Fruit fly (Drosophila melanogaster): ENCODE measurements around the gene KrT95D.

The KrT95D gene

dm6 chr3R:24037538-24038265, 6.1 kb upstream of the KrT95D start, which contains the start of gene spas (continued):
- TF ChIP-seq cyc (GFP tag; optimal IDR thresholded peaks at IDR 0.05), result peak; percentile 68
- peak; percentile 85 for TF ChIP-seq Eip78C (GFP tag)
- no peak for TF ChIP-seq CG11762 (GFP tag; optimal IDR thresholded peaks at IDR 0.05; ENCODE audit: insufficient read depth)
- peak; percentile 92 for TF ChIP-seq svp (GFP tag)
- peak; percentile 70 for TF ChIP-seq CG6163 (GFP tag; IDR thresholded peaks at IDR 0.05)
- peak; percentile 50 for TF ChIP-seq CG6792 (GFP tag; optimal IDR thresholded peaks at IDR 0.05)
- TF ChIP-seq CG11294 (GFP tag; IDR thresholded peaks at IDR 0.05), result peak; percentile 22; the same call in 1 of the 2 replicates
- no peak for TF ChIP-seq CG16779 (tag; optimal IDR thresholded peaks at IDR 0.05)
- TF ChIP-seq esn (GFP tag; optimal IDR thresholded peaks at IDR 0.05), result peak; percentile 75
- TF ChIP-seq Sox15 (GFP tag; optimal IDR thresholded peaks at IDR 0.05), result peak; percentile 64

dm6 chr3R:24031019-24031824, 405 bp downstream of the KrT95D start:
- peak; percentile 53 for TF ChIP-seq Eip75B (GFP tag; optimal IDR thresholded peaks at IDR 0.05)
- peak; percentile 16 for TF ChIP-seq CG31627 (GFP tag; optimal IDR thresholded peaks at IDR 0.05)
- no peak for TF ChIP-seq fkh (GFP tag; optimal IDR thresholded peaks at IDR 0.05)
- TF ChIP-seq Ets96B (tag; optimal IDR thresholded peaks at IDR 0.05), result peak; percentile 22
- TF ChIP-seq svp (GFP tag), result peak; percentile 94
- TF ChIP-seq esn (GFP tag; optimal IDR thresholded peaks at IDR 0.05), result peak; percentile 29
- TF ChIP-seq Sox102F (GFP tag; optimal IDR thresholded peaks at IDR 0.05), result peak; percentile 6
- peak; percentile 13 for TF ChIP-seq Hr39 (GFP tag; optimal IDR thresholded peaks at IDR 0.05)
- TF ChIP-seq Eip78C (GFP tag), result peak; percentile 86
- no peak for TF ChIP-seq dac (GFP tag; optimal IDR thresholded peaks at IDR 0.05)
- peak; percentile 3 for TF ChIP-seq CG11762 (GFP tag; optimal IDR thresholded peaks at IDR 0.05; ENCODE audit: insufficient read depth)
- TF ChIP-seq OdsH (GFP tag; optimal IDR thresholded peaks at IDR 0.05), result no peak
- no peak for TF ChIP-seq salr (GFP tag; optimal IDR thresholded peaks at IDR 0.05)
- no peak for TF ChIP-seq cyc (GFP tag; optimal IDR thresholded peaks at IDR 0.05)
- peak; percentile 11 for TF ChIP-seq CG11902 (GFP tag; optimal IDR thresholded peaks at IDR 0.05)
- no peak for TF ChIP-seq Sox15 (GFP tag; optimal IDR thresholded peaks at IDR 0.05)
- TF ChIP-seq Hr38 (GFP tag; optimal IDR thresholded peaks at IDR 0.05), result no peak
- TF ChIP-seq fd59A (GFP tag; optimal IDR thresholded peaks at IDR 0.05), result no peak
- no peak for TF ChIP-seq Eip93F (GFP tag; optimal IDR thresholded peaks at IDR 0.05)
- no peak for TF ChIP-seq CG10631 (GFP tag; optimal IDR thresholded peaks at IDR 0.05)
- peak; percentile 12 for TF ChIP-seq CG34406 (GFP tag; optimal IDR thresholded peaks at IDR 0.05)
- TF ChIP-seq CG6792 (GFP tag; optimal IDR thresholded peaks at IDR 0.05), result peak; percentile 29
- TF ChIP-seq vri (GFP tag; optimal IDR thresholded peaks at IDR 0.05), result peak; percentile 56
- TF ChIP-seq dsx (GFP tag; optimal IDR thresholded peaks at IDR 0.05; ENCODE audit: poor library complexity, severe bottlenecking), result peak; percentile 83
- peak; percentile 32 for TF ChIP-seq CG6808 (GFP tag; optimal IDR thresholded peaks at IDR 0.05)
- no peak for TF ChIP-seq CG4318 (GFP tag; optimal IDR thresholded peaks at IDR 0.05)
- TF ChIP-seq Met (GFP tag; optimal IDR thresholded peaks at IDR 0.05), result no peak
- peak; percentile 64 for TF ChIP-seq net (GFP tag; optimal IDR thresholded peaks at IDR 0.05)
- TF ChIP-seq CG6854 (GFP tag; optimal IDR thresholded peaks at IDR 0.05), result peak; percentile 64
- peak; percentile 23 for TF ChIP-seq topi (GFP tag; optimal IDR thresholded peaks at IDR 0.05)
- peak; percentile 51 for TF ChIP-seq CG3919 (GFP tag; optimal IDR thresholded peaks at IDR 0.05)
- peak; percentile 12 for TF ChIP-seq CG3032 (tag; optimal IDR thresholded peaks at IDR 0.05)
- TF ChIP-seq CG7368 (GFP tag; optimal IDR thresholded peaks at IDR 0.05), result no peak
- peak; percentile 5 for TF ChIP-seq spab (GFP tag; optimal IDR thresholded peaks at IDR 0.05)
- peak; percentile 3 for TF ChIP-seq acj6 (GFP tag; optimal IDR thresholded peaks at IDR 0.05)
- no peak; the same call in 1 of the 2 replicates for TF ChIP-seq CG11294 (GFP tag; IDR thresholded peaks at IDR 0.05)
- peak; percentile 67; the same call in 2 of the 3 replicates for TF ChIP-seq eg (GFP tag; IDR thresholded peaks at IDR 0.05)
- TF ChIP-seq CG8319 (GFP tag; optimal IDR thresholded peaks at IDR 0.05), result no peak
- TF ChIP-seq CG16779 (tag; optimal IDR thresholded peaks at IDR 0.05), result peak; percentile 65
- TF ChIP-seq CG15336 (GFP tag; IDR thresholded peaks at IDR 0.05), result peak; percentile 48; the same call in 1 of the 2 replicates
- peak; percentile 54 for TF ChIP-seq CG6276 (GFP tag; optimal IDR thresholded peaks at IDR 0.05)
- peak; percentile 3 for TF ChIP-seq Smox (GFP tag; optimal IDR thresholded peaks at IDR 0.05)
- peak; percentile 55 to 58 for TF ChIP-seq ss (GFP tag; optimal IDR thresholded peaks at IDR 0.05)
- TF ChIP-seq pdm3 (GFP tag; optimal IDR thresholded peaks at IDR 0.05), result no peak

All from whole organism, prepupa.